Fruit fly (Drosophila melanogaster) Kc167 (cell line): ENCODE results near the gene CG14294.

Experiments
- Myc ChIP-seq: fragments of >200 bp; optimal IDR thresholded peaks from 2 replicates; lab custom pipeline; 2017; ENCODE audit warnings: missing external identifiers
- Sin3A ChIP-seq: fragments of >200 bp; optimal IDR thresholded peaks from 2 replicates; lab custom pipeline; 2018; ENCODE audit warnings: missing external identifiers
- h ChIP-seq: fragments of >200 bp; optimal IDR thresholded peaks from 3 replicates; lab custom pipeline; 2018; ENCODE audit warnings: missing external identifiers
- insv ChIP-seq: fragments of >200 bp; optimal IDR thresholded peaks from 3 replicates; lab custom pipeline; 2018; ENCODE audit warnings: missing external identifiers
- psq ChIP-seq: fragments of >200 bp; optimal IDR thresholded peaks from 2 replicates; lab custom pipeline; 2017; ENCODE audit warnings: missing external identifiers
- ttk ChIP-seq: sonication (Bioruptor generic); optimal IDR thresholded peaks from 2 replicates; lab custom pipeline; 2017; ENCODE audit warnings: missing external identifiers

CG14294 gene

DNA sequence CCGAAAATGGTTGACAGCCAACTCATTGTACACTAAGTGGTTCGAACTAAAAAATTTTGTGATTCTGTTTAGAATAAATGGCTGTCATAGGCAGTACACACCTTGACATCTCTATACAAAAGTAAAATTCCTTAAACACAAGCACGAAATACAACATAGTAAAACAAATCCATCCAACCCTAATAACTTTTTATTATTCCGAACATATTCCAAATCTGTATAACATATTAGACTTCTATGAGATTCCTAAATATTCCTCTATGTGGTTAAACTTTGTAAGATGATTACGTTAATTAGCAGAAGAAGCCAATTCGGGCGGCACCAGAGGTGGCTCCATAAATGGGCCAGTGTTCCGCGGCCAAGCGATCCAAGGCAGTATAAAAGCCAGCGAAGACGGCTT is at the start of gene CG14294:
Gene CG14294 (minus strand): TSS at position 101 of the 400 bp plus-strand sequence.
- TF ChIP-seq h (no peak), ttk (lab: Kevin White, UChicago) (no peak), Sin3A (lab: Kevin White, UChicago) (no peak), psq (no peak), Myc (lab: Kevin White, UChicago) (no peak), insv (lab: Kevin White, UChicago) (no peak)

dm6 chr3R:18949896-18950295 is 47.8 kb upstream of the CG14294 start, which contains the start of gene CG43732:
Gene CG43732 (plus strand): TSS chr3R:18950196.
- TF ChIP-seq Myc (lab: Kevin White, UChicago) (no peak), psq (no peak), insv (lab: Kevin White, UChicago) (no peak), ttk (lab: Kevin White, UChicago) (no peak), h (no peak), Sin3A (lab: Kevin White, UChicago) (no peak)

dm6 chr3R:18949131-18949530 is 47.1 kb upstream of the CG14294 start:
- TF ChIP-seq insv (lab: Kevin White, UChicago) (no peak), h (no peak), psq (no peak), ttk (lab: Kevin White, UChicago) (no peak), Sin3A (lab: Kevin White, UChicago) (no peak), Myc (lab: Kevin White, UChicago) (no peak)

dm6 chr3R:18947307-18947706 is 45.2 kb upstream of the CG14294 start:
- no peak for TF ChIP-seq h
- no peak for TF ChIP-seq ttk (lab: Kevin White, UChicago)
- no peak for TF ChIP-seq Myc (lab: Kevin White, UChicago)
- TF ChIP-seq Sin3A (lab: Kevin White, UChicago), result no peak
- TF ChIP-seq insv (lab: Kevin White, UChicago), result no peak
- no peak for TF ChIP-seq psq

DNA sequence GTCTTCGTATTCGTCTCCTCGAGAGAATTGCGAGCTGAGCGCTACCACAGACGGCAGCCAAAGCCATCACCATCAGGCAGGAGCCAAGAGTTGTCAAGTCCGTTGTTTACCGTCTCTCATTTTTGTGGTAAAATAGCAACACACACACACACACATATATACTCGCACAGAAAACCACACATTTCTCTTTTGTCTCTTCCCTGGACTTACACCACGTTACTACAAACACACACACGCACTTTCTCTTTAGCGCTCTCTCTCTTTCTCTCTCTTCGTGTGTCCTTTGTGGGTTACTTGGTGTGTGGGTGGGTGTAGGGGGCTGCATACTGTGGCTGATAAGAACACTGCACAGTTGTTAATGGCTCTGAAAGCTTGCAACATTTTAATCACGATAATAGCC is 29.7 kb upstream of the CG14294 start:
- no peak for TF ChIP-seq psq
- TF ChIP-seq h, result no peak
- no peak for TF ChIP-seq ttk (lab: Kevin White, UChicago)
- no peak for TF ChIP-seq Myc (lab: Kevin White, UChicago)
- no peak for TF ChIP-seq insv (lab: Kevin White, UChicago)
- TF ChIP-seq Sin3A (lab: Kevin White, UChicago), result no peak

- TF ChIP-seq Sin3A (lab: Kevin White, UChicago), result no peak
- no peak for TF ChIP-seq psq
- TF ChIP-seq Myc (lab: Kevin White, UChicago), result no peak
- no peak for TF ChIP-seq ttk (lab: Kevin White, UChicago)
- no peak for TF ChIP-seq h
- TF ChIP-seq insv (lab: Kevin White, UChicago), result no peak
Measured at dm6 chr3R:18928918-18929705, 27.0 kb upstream of the CG14294 start, which contains the start of gene CG42613. Gene CG42613 (plus strand): TSS chr3R:18929196.

- TF ChIP-seq Sin3A (lab: Kevin White, UChicago), result no peak
- no peak for TF ChIP-seq insv (lab: Kevin White, UChicago)
- no peak for TF ChIP-seq ttk (lab: Kevin White, UChicago)
- TF ChIP-seq Myc (lab: Kevin White, UChicago), result no peak
- TF ChIP-seq psq, result no peak
- TF ChIP-seq h, result no peak
Measured at dm6 chr3R:18928346-18928917, 26.4 kb upstream of the CG14294 start, which contains the start of gene Mpc1. Gene Mpc1 (minus strand): TSS chr3R:18928659.

DNA sequence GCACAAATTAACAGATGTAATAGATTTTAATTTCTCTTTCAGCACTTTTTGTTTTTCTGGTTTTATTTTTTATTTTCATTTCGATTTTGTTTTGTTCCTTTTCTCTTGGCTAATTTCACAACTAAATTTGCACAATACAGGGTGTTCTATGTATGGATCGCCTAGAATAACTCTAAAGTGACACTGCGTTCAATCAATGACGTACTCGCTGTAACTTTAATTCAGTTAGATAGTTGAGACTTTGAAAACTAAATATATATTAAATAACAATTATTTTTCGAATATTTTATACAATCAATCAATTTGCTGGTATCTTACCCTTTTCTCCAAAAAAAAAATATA is 22.5 kb upstream of the CG14294 start:
- TF ChIP-seq Sin3A (lab: Kevin White, UChicago), result no peak
- no peak for TF ChIP-seq insv (lab: Kevin White, UChicago)
- TF ChIP-seq psq, result no peak
- TF ChIP-seq h, result no peak
- TF ChIP-seq ttk (lab: Kevin White, UChicago), result no peak
- TF ChIP-seq Myc (lab: Kevin White, UChicago), result no peak

dm6 chr3R:18923802-18924635 is 22.0 kb upstream of the CG14294 start:
- TF ChIP-seq psq, result no peak
- TF ChIP-seq Sin3A (lab: Kevin White, UChicago), result no peak
- no peak for TF ChIP-seq Myc (lab: Kevin White, UChicago)
- no peak for TF ChIP-seq insv (lab: Kevin White, UChicago)
- TF ChIP-seq h, result no peak
- TF ChIP-seq ttk (lab: Kevin White, UChicago), result no peak

- TF ChIP-seq ttk (lab: Kevin White, UChicago) (no peak), Sin3A (lab: Kevin White, UChicago) (no peak), insv (lab: Kevin White, UChicago) (no peak), h (no peak), Myc (lab: Kevin White, UChicago) (no peak), psq (no peak)
Measured at dm6 chr3R:18923208-18923761, 21.2 kb upstream of the CG14294 start.

DNA sequence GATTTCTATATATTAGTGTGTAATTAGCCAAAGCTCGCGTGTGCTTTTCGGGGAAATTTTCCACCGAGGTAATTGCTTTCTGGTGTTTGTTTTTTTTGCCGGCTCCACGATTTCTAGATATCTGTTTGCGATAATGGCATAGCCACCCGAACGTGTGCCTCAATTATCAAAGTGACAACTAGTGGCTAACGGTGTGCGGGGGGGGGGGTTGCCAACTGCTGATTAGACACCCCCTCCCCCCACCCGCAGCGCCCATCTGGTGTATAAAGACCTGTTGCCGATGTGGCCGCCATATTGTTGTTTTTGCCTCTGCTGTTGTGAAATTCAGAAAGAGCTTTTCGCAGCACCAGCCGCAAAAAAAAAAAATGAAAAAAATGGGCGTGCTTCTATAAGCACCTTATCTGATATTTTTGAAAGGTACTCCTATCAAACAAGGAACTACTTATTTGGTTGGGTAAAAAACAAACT is 16.8 kb upstream of the CG14294 start:
- no peak for TF ChIP-seq psq
- TF ChIP-seq Myc (lab: Kevin White, UChicago), result no peak
- TF ChIP-seq insv (lab: Kevin White, UChicago), result no peak
- TF ChIP-seq h, result no peak
- no peak for TF ChIP-seq Sin3A (lab: Kevin White, UChicago)
- TF ChIP-seq ttk (lab: Kevin White, UChicago), result no peak
